Worm (Caenorhabditis elegans) whole organism, L1 larva: ENCODE data around the gene ucr-2.2.

Source experiments
- Y116A8C.19 ChIP-seq: sonication (generic microtip); optimal IDR thresholded peaks from 2 replicates; lab custom pipeline; 2016; ENCODE audit warnings: missing compliant biosample characterization, missing genetic modification characterization, borderline replicate concordance
- aly-2 ChIP-seq: fragments of 150-350 bp; optimal IDR thresholded peaks from 2 replicates; lab custom pipeline; 2014; ENCODE audit warnings: missing biosample characterization, missing genetic modification characterization
- blmp-1 ChIP-seq: fragments of 150-350 bp; optimal IDR thresholded peaks from 2 replicates; lab custom pipeline; 2014; ENCODE audit warnings: missing biosample characterization, missing genetic modification characterization
- ceh-82 ChIP-seq, 3 experiments: fragments of 150-350 bp in 1 of 3; sonication (generic microtip) in 2 of 3; optimal IDR thresholded peaks; 2 replicates each; lab custom pipeline; 2014 to 2017; ENCODE audit warnings: missing biosample characterization in 3 of 3, missing genetic modification characterization in 3 of 3
- ceh-88 ChIP-seq: fragments of 200-800 bp; sonication (Bioruptor generic); IDR thresholded peaks from 2 replicates; pipeline ENCODE4 v1.3.6; 2022; ENCODE audit warnings: missing genetic modification characterization, missing compliant biosample characterization
- ceh-90 ChIP-seq: sonication (generic microtip); optimal IDR thresholded peaks from 2 replicates; lab custom pipeline; 2016; ENCODE audit warnings: missing genetic modification characterization, missing compliant biosample characterization
- dpl-1 ChIP-seq, 3 experiments: fragments of 150-350 bp in 2 of 3; sonication (generic microtip) in 1 of 3; optimal IDR thresholded peaks; 2 replicates each; lab custom pipeline; 2014 to 2017; ENCODE audit warnings: missing biosample characterization in 3 of 3, missing genetic modification characterization in 3 of 3, missing genetic modification reagents in 3 of 3
- dsc-1 ChIP-seq: sonication (generic microtip); optimal IDR thresholded peaks from 2 replicates; lab custom pipeline; 2016; ENCODE audit warnings: mild to moderate bottlenecking, missing genetic modification characterization, missing compliant biosample characterization
- efl-1 ChIP-seq, 4 experiments: fragments of 150-350 bp; optimal IDR thresholded peaks in 3 of 4; peaks in 1 of 4; 1 replicate in 1 of 4; 2 replicates in 3 of 4; lab custom pipeline; 2014; ENCODE audit warnings: missing biosample characterization in 2 of 4, missing genetic modification characterization in 2 of 4, missing genetic modification reagents in 2 of 4
- elt-2 ChIP-seq: sonication (generic microtip); optimal IDR thresholded peaks from 2 replicates; lab custom pipeline; 2016; ENCODE audit warnings: missing genetic modification characterization, mild to moderate bottlenecking, inconsistent platforms, missing compliant biosample characterization, missing genetic modification reagents
- elt-3 ChIP-seq, 6 experiments: fragments of 150-350 bp in 1 of 6; sonication (generic microtip); optimal IDR thresholded peaks; 2 replicates each; lab custom pipeline; 2017 to 2018; ENCODE audit warnings: missing biosample characterization in 6 of 6, missing genetic modification characterization in 6 of 6, inconsistent platforms in 1 of 6
- fkh-10 ChIP-seq: sonication (generic microtip); optimal IDR thresholded peaks from 2 replicates; lab custom pipeline; 2017; ENCODE audit warnings: missing biosample characterization, missing genetic modification reagents, missing genetic modification characterization
- fos-1 ChIP-seq: fragments of 150-350 bp; optimal IDR thresholded peaks from 2 replicates; lab custom pipeline; 2014; ENCODE audit warnings: missing biosample characterization, missing genetic modification characterization
- grh-1 ChIP-seq: fragments of 200-800 bp; sonication (Bioruptor generic); IDR thresholded peaks from 2 replicates; pipeline ENCODE4 v1.3.6; 2022; ENCODE audit warnings: missing genetic modification reagents, missing genetic modification characterization, missing compliant biosample characterization
- hlh-4 ChIP-seq: sonication (generic microtip); optimal IDR thresholded peaks from 2 replicates; lab custom pipeline; 2016; ENCODE audit warnings: mild to moderate bottlenecking, missing genetic modification characterization, missing compliant biosample characterization
- hpl-2 ChIP-seq: fragments of 150-350 bp; optimal IDR thresholded peaks from 2 replicates; lab custom pipeline; 2014; ENCODE audit warnings: missing biosample characterization, missing genetic modification reagents, missing genetic modification characterization
- lin-13 ChIP-seq: fragments of 150-350 bp; optimal IDR thresholded peaks from 2 replicates; lab custom pipeline; 2014; ENCODE audit warnings: missing biosample characterization, missing genetic modification reagents, missing genetic modification characterization
- lin-14 ChIP-seq: fragments of 200-800 bp; sonication (Bioruptor generic); optimal IDR thresholded peaks from 2 replicates; lab custom pipeline; 2018; ENCODE audit warnings: mild to moderate bottlenecking, missing genetic modification characterization, moderate library complexity, missing compliant biosample characterization
- lin-35 ChIP-seq, 2 experiments: fragments of 150-350 bp; optimal IDR thresholded peaks; 2 replicates each; lab custom pipeline; 2014; ENCODE audit warnings: missing biosample characterization in 2 of 2, missing genetic modification characterization in 2 of 2, missing genetic modification reagents in 2 of 2
- lin-39 ChIP-seq: fragments of 150-350 bp; optimal IDR thresholded peaks from 2 replicates; lab custom pipeline; 2014; ENCODE audit warnings: missing biosample characterization, missing genetic modification reagents, missing genetic modification characterization
- lir-3 ChIP-seq: sonication (generic microtip); optimal IDR thresholded peaks from 2 replicates; lab custom pipeline; 2016; ENCODE audit warnings: mild to moderate bottlenecking, missing genetic modification characterization, moderate library complexity, missing compliant biosample characterization; ENCODE audit not compliant: poor library complexity
- lsy-2 ChIP-seq, 2 experiments: fragments of 150-350 bp; optimal IDR thresholded peaks; 2 replicates each; lab custom pipeline; 2014; ENCODE audit warnings: missing biosample characterization in 2 of 2, missing genetic modification characterization in 2 of 2
- mab-9 ChIP-seq: fragments of 200-800 bp; sonication (Bioruptor generic); IDR thresholded peaks from 2 replicates; pipeline ENCODE4 v1.3.6; 2022; ENCODE audit warnings: missing genetic modification reagents, missing genetic modification characterization, missing compliant biosample characterization
- mef-2 ChIP-seq: fragments of 150-350 bp; optimal IDR thresholded peaks from 2 replicates; lab custom pipeline; 2014; ENCODE audit warnings: missing biosample characterization, missing genetic modification characterization
- nhr-11 ChIP-seq: fragments of 150-350 bp; optimal IDR thresholded peaks from 2 replicates; lab custom pipeline; 2014; ENCODE audit warnings: missing biosample characterization, missing genetic modification characterization
- nhr-12 ChIP-seq: sonication (generic microtip); optimal IDR thresholded peaks from 2 replicates; lab custom pipeline; 2017; ENCODE audit warnings: missing biosample characterization, missing genetic modification characterization
- nhr-20 ChIP-seq: sonication (generic microtip); optimal IDR thresholded peaks from 2 replicates; lab custom pipeline; 2016; ENCODE audit warnings: mild to moderate bottlenecking, missing genetic modification characterization, missing compliant biosample characterization
- nhr-71 ChIP-seq: sonication (generic microtip); optimal IDR thresholded peaks from 2 replicates; lab custom pipeline; 2016; ENCODE audit warnings: mild to moderate bottlenecking, missing genetic modification characterization, moderate library complexity, missing compliant biosample characterization
- nhr-76 ChIP-seq: sonication (generic microtip); optimal IDR thresholded peaks from 2 replicates; lab custom pipeline; 2017; ENCODE audit warnings: missing biosample characterization, missing genetic modification characterization
- nhr-85 ChIP-seq: sonication (generic microtip); peaks from one replicate; lab custom pipeline; 2016; ENCODE audit warnings: missing genetic modification characterization, inconsistent platforms, missing compliant biosample characterization
- nhr-90 ChIP-seq: sonication (generic microtip); optimal IDR thresholded peaks from 2 replicates; lab custom pipeline; 2016; ENCODE audit warnings: mild to moderate bottlenecking, missing genetic modification characterization, missing compliant biosample characterization; ENCODE audit not compliant: poor library complexity
- pag-3 ChIP-seq: sonication (generic microtip); optimal IDR thresholded peaks from 2 replicates; lab custom pipeline; 2017; ENCODE audit warnings: missing genetic modification characterization, mild to moderate bottlenecking, missing compliant biosample characterization, antibody characterized with exemption, borderline replicate concordance; ENCODE audit not compliant: insufficient read depth
- pax-3 ChIP-seq: fragments of 200-800 bp; sonication (Bioruptor generic); optimal IDR thresholded peaks from 2 replicates; lab custom pipeline; 2018; ENCODE audit warnings: mild to moderate bottlenecking, missing genetic modification characterization, moderate library complexity, missing compliant biosample characterization
- skn-1 ChIP-seq: fragments of 150-350 bp; optimal IDR thresholded peaks from 2 replicates; lab custom pipeline; 2014; ENCODE audit warnings: missing biosample characterization, missing genetic modification characterization
- snpc-4 ChIP-seq: fragments of 150-350 bp; optimal IDR thresholded peaks from 2 replicates; lab custom pipeline; 2014; ENCODE audit warnings: missing biosample characterization, missing genetic modification characterization
- snu-23 ChIP-seq: sonication (generic microtip); optimal IDR thresholded peaks from 2 replicates; lab custom pipeline; 2016; ENCODE audit warnings: missing genetic modification characterization, missing compliant biosample characterization
- tbx-2 ChIP-seq: sonication (generic microtip); optimal IDR thresholded peaks from 2 replicates; lab custom pipeline; 2016; ENCODE audit warnings: missing genetic modification characterization, missing compliant biosample characterization
- vab-15 ChIP-seq: sonication (generic microtip); optimal IDR thresholded peaks from 2 replicates; lab custom pipeline; 2017; ENCODE audit warnings: missing genotype, mild to moderate bottlenecking, missing genetic modification characterization, missing compliant biosample characterization
- xbp-1 ChIP-seq: sonication (generic microtip); optimal IDR thresholded peaks from 2 replicates; lab custom pipeline; 2016; ENCODE audit warnings: missing genetic modification characterization, missing compliant biosample characterization
- zag-1 ChIP-seq: fragments of 150-350 bp; optimal IDR thresholded peaks from 2 replicates; lab custom pipeline; 2014; ENCODE audit warnings: missing biosample characterization, missing genetic modification characterization
- zip-4 ChIP-seq: fragments of 200-800 bp; sonication (Bioruptor generic); optimal IDR thresholded peaks from 2 replicates; lab custom pipeline; 2018; ENCODE audit warnings: mild to moderate bottlenecking, missing genetic modification characterization, moderate library complexity, missing compliant biosample characterization
- ztf-11 ChIP-seq, 2 experiments: sonication (generic microtip); optimal IDR thresholded peaks; 2 replicates each; lab custom pipeline; 2016 to 2017; ENCODE audit warnings: missing genetic modification characterization in 2 of 2, missing biosample characterization in 1 of 2, missing compliant biosample characterization in 1 of 2

The ucr-2.2 gene

ce11 chrX:15157854-15158253, 15.8 kb upstream of the ucr-2.2 start:
- TF ChIP-seq nhr-85 (tag; lab: Kevin White, UChicago) (peak; percentile 41), elt-2 (tag; lab: Kevin White, UChicago) (no peak), snpc-4 (peak; percentile 12)
- TF ChIP-seq, all 84 proteins: peak for 2

DNA sequence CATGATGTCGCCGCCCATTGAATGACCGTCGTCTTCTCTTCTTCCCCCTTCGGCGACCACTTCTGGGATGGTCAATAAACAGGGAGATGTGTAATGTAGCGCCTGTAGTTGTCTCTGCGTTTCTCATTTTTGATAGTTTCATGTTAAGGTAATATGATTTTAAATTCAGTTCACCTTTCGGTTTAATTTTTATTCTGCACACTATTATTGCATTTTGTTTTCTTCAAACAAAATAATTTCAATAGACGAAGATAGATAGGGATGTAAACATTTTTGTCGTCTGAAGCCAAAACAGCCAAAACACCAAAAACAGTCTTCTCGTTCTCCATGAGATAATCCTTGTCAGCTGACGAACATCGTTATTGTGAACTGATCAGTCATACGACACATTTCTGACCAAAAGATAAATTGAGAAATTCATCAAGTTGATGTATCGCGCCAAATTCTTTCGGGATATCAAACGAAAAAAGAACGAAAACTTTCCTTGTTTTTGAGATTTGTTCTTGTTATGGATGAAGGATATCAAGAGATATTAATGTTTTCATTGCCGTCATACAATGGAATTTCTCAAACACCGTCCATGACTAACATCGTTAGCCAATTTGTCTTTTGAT, 14.9 kb upstream of the ucr-2.2 start, which contains the start of gene C11G10.1:
C11G10.1 (minus strand) TSS at position 51 of the 614 bp plus-strand sequence.
- TF ChIP-seq elt-3 (tag; optimal IDR thresholded peaks at IDR 0.05; lab: Kevin White, UChicago): peak in 2 of 6 experiments; percentile 38 to 78
- TF ChIP-seq lsy-2 (tag; optimal IDR thresholded peaks at IDR 0.05; lab: Kevin White, UChicago): peak in 1 of 2 experiments; percentile 31
- TF ChIP-seq lin-13 (GFP tag; lab: Kevin White, UChicago): no peak
- TF ChIP-seq nhr-90 (tag; lab: Kevin White, UChicago): no peak
- peak in 1 of 2 experiments; percentile 32 for TF ChIP-seq lin-35 (GFP tag; optimal IDR thresholded peaks at IDR 0.05; lab: Kevin White, UChicago)
- peak; percentile 92 for TF ChIP-seq blmp-1
- peak; percentile 26 for TF ChIP-seq nhr-71
- peak in 1 of 3 experiments; percentile 11 for TF ChIP-seq dpl-1 (GFP tag; optimal IDR thresholded peaks at IDR 0.05; lab: Kevin White, UChicago)
- TF ChIP-seq snu-23: peak; percentile 6
- TF ChIP-seq nhr-20: peak; percentile 41
- peak; percentile 74 for TF ChIP-seq nhr-85 (tag; lab: Kevin White, UChicago)
- TF ChIP-seq lin-14: peak; percentile 27
- TF ChIP-seq ceh-82 (tag; optimal IDR thresholded peaks at IDR 0.05; lab: Kevin White, UChicago): no peak

- TF ChIP-seq aly-2 (tag; lab: Kevin White, UChicago) (no peak), ceh-88 (GFP tag; lab: Robert Waterston, UW) (no peak), Y116A8C.19 (no peak), snpc-4 (peak; percentile 88)
Measured at ce11 chrX:15159362-15159761, 14.3 kb upstream of the ucr-2.2 start.

ce11 chrX:15160923-15161322, 12.8 kb upstream of the ucr-2.2 start:
- peak; percentile 68 for TF ChIP-seq blmp-1
- no peak for TF ChIP-seq nhr-85 (tag; lab: Kevin White, UChicago)
- no peak for TF ChIP-seq efl-1 (optimal IDR thresholded peaks at IDR 0.05; lab: Kevin White, UChicago)
- TF ChIP-seq efl-1 (GFP tag; optimal IDR thresholded peaks at IDR 0.05 in 1 of 2; lab: Kevin White, UChicago): no peak
- TF ChIP-seq snpc-4: no peak
- no peak for TF ChIP-seq nhr-11 (tag; lab: Kevin White, UChicago)
- no peak for TF ChIP-seq tbx-2 (tag; lab: Kevin White, UChicago)
- no peak for TF ChIP-seq nhr-76 (tag; lab: Kevin White, UChicago)
- no peak for TF ChIP-seq hpl-2 (GFP tag; lab: Kevin White, UChicago)
- TF ChIP-seq pag-3 (tag; lab: Kevin White, UChicago): no peak
- no peak for TF ChIP-seq snu-23
- no peak for TF ChIP-seq mab-9 (GFP tag; lab: Robert Waterston, UW)
- TF ChIP-seq skn-1 (tag; lab: Kevin White, UChicago): no peak
- TF ChIP-seq ceh-90 (tag; lab: Kevin White, UChicago): no peak
- no peak for TF ChIP-seq nhr-12 (tag; lab: Kevin White, UChicago)
- no peak for TF ChIP-seq zip-4 (GFP tag; lab: Kevin White, UChicago)
- no peak for TF ChIP-seq lin-13 (GFP tag; lab: Kevin White, UChicago)
- TF ChIP-seq hlh-4 (tag; lab: Kevin White, UChicago): no peak
- TF ChIP-seq dsc-1 (tag; lab: Kevin White, UChicago): no peak
- TF ChIP-seq zag-1 (tag; lab: Kevin White, UChicago): no peak
- no peak for TF ChIP-seq ztf-11 (tag; optimal IDR thresholded peaks at IDR 0.05; lab: Kevin White, UChicago)
- TF ChIP-seq lir-3 (tag; lab: Kevin White, UChicago): no peak
- TF ChIP-seq mef-2: no peak
- no peak for TF ChIP-seq ceh-82 (tag; optimal IDR thresholded peaks at IDR 0.05; lab: Kevin White, UChicago)
- TF ChIP-seq pax-3: no peak
- no peak for TF ChIP-seq xbp-1 (tag; lab: Kevin White, UChicago)
- TF ChIP-seq fkh-10: no peak
- no peak for TF ChIP-seq vab-15 (tag; lab: Kevin White, UChicago)
- TF ChIP-seq fos-1 (tag; lab: Kevin White, UChicago): no peak
- TF ChIP-seq lsy-2 (tag; optimal IDR thresholded peaks at IDR 0.05; lab: Kevin White, UChicago): peak in 1 of 2 experiments; percentile 13
- no peak for TF ChIP-seq Y116A8C.19
- no peak for TF ChIP-seq lin-39 (tag; lab: Kevin White, UChicago)
- no peak for TF ChIP-seq elt-3 (tag; optimal IDR thresholded peaks at IDR 0.05; lab: Kevin White, UChicago)
- peak; percentile 31 for TF ChIP-seq lin-14
- 0 out of 2 replicates have a peak, but pooled peaks have one; percentile 14 for TF ChIP-seq grh-1 (GFP tag; lab: Robert Waterston, UW)
